Worm (Caenorhabditis elegans) whole organism, L3 larva: ENCODE measurements around the gene pgp-8.

Experiments used
- nfya-1 ChIP-seq: sonication (generic microtip); optimal IDR thresholded peaks from 2 replicates; lab custom pipeline; 2017; ENCODE audit warnings: missing genetic modification characterization, mild to moderate bottlenecking, missing compliant biosample characterization, antibody characterized with exemption, moderate library complexity; ENCODE audit not compliant: insufficient read depth
- pha-4 ChIP-seq: fragments of 150-350 bp; optimal IDR thresholded peaks from 2 replicates; lab custom pipeline; 2014; ENCODE audit warnings: missing biosample characterization, missing genetic modification reagents, missing genetic modification characterization
- pqm-1 ChIP-seq: fragments of 150-350 bp; optimal IDR thresholded peaks from 2 replicates; lab custom pipeline; 2017; ENCODE audit warnings: missing biosample characterization, missing genetic modification characterization, inconsistent platforms
- unc-39 ChIP-seq: sonication (generic microtip); optimal IDR thresholded peaks from 4 replicates; lab custom pipeline; 2017; ENCODE audit warnings: missing biosample characterization, missing genetic modification characterization

DNA sequence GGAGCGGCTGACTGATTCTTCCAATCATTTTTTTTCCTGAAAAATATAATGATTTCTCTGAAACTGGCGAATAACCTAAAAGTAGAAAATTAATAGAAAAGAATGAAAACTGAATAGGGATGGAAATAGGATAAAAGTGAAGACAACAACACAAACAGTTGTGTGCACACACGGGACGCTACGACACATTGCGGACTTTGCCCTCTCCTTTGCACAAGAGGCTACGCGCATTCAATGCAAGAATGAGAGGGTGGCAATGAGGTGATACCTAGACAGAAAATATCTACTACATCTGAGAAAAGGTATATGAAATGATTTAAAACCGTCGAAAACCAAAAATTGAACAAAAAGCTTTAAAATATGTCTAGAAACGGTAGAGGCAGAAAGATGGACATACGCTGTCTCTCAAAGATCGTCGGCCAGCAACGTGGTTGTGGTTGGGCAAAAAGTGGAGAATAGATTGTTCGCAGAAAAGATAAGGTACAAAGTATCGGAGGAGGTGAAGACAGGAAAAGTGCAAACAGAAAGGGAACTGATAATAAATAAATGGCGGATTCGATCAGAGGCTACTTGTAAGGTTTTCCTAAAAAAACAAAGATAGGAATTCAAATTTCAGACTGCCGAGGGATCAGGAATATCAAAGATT lies 36.0 kb upstream of the pgp-8 start, which contains the start of gene suca-1:
- TF ChIP-seq pha-4 (no peak), unc-39 (tag; lab: Kevin White, UChicago) (no peak), nfya-1 (tag; lab: Kevin White, UChicago) (no peak), pqm-1 (no peak)
